Comparison of ENCODE assay signal across 7 fruit fly cellular contexts in genomic region chr3R:10664942-10665341, dm6.
TF ChIP-seq lines count a peak whose summit lies in the region.

No protein-coding gene starts in this region.

- peak; percentile 92 to 97 for TF ChIP-seq CTCF in S2 (optimal IDR thresholded peaks at IDR 0.05; lab: Kevin White, UChicago)
- TF ChIP-seq CTCF in whole organism, embryonic (GFP tag; optimal IDR thresholded peaks at IDR 0.05; lab: Kevin White, UChicago) = peak; percentile 93

TF ChIP-seq in whole organism, 6 proteins besides CTCF, POLR2A, EP300 and RAD21:
- TF ChIP-seq psq (optimal IDR thresholded peaks at IDR 0.05; lab: Kevin White, UChicago) (no peak), CG8478 (optimal IDR thresholded peaks at IDR 0.05; lab: Kevin White, UChicago) (peak; percentile 39)

TF ChIP-seq in whole organism, adult, 20 proteins besides CTCF, POLR2A, EP300 and RAD21:
- TF ChIP-seq kay (GFP tag; lab: Kevin White, UChicago; ENCODE audit: borderline replicate concordance) (no peak), pad (GFP tag; optimal IDR thresholded peaks at IDR 0.05; lab: Kevin White, UChicago) (peak; percentile 40), CG7045 (GFP tag; optimal IDR thresholded peaks at IDR 0.05; lab: Kevin White, UChicago) (no peak)

TF ChIP-seq in whole organism, embryonic, 481 proteins besides CTCF, POLR2A, EP300 and RAD21 (continues in another document):
- no peak for TF ChIP-seq CG43689 (GFP tag; IDR thresholded peaks at IDR 0.05; lab: Robert Waterston, UW)
- peak; percentile 15 for TF ChIP-seq eyg (GFP tag; optimal IDR thresholded peaks at IDR 0.05; lab: Kevin White, UChicago)
- peak; percentile 23 for TF ChIP-seq CG9437 (GFP tag; optimal IDR thresholded peaks at IDR 0.05; lab: Kevin White, UChicago)
- no peak for TF ChIP-seq CG9215 (GFP tag; IDR thresholded peaks at IDR 0.05; lab: Robert Waterston, UW)
- 0 out of 3 replicates have a peak, but pooled peaks have one; percentile 48 for TF ChIP-seq CG17361 (GFP tag; IDR thresholded peaks at IDR 0.05; lab: Robert Waterston, UW)
- TF ChIP-seq gce (GFP tag; IDR thresholded peaks at IDR 0.05; lab: Robert Waterston, UW) = peak; percentile 77; the same call in 2 of the 3 replicates
- TF ChIP-seq E2f2 (GFP tag; IDR thresholded peaks at IDR 0.05; lab: Robert Waterston, UW) = no peak
- peak; percentile 47; the same call in 1 of the 3 replicates for TF ChIP-seq croc (GFP tag; conservative IDR thresholded peaks at IDR 0.05; lab: Robert Waterston, UW)
- peak; percentile 71 for TF ChIP-seq h (optimal IDR thresholded peaks at IDR 0.05; lab: Kevin White, UChicago)
- TF ChIP-seq kah (GFP tag; optimal IDR thresholded peaks at IDR 0.05; lab: Kevin White, UChicago) = peak; percentile 61
- TF ChIP-seq peb (GFP tag; IDR thresholded peaks at IDR 0.05; lab: Robert Waterston, UW) = 0 out of 2 replicates have a peak, but pooled peaks have one; percentile 14
- TF ChIP-seq CrebB (tag; optimal IDR thresholded peaks at IDR 0.05; lab: Kevin White, UChicago) = peak; percentile 3
- peak; percentile 41 for TF ChIP-seq twi (tag; optimal IDR thresholded peaks at IDR 0.05; lab: Kevin White, UChicago)
- no peak for TF ChIP-seq CG4617 (GFP tag; optimal IDR thresholded peaks at IDR 0.05; lab: Kevin White, UChicago; ENCODE audit: borderline replicate concordance)
- no peak for TF ChIP-seq CG9817 (tag; optimal IDR thresholded peaks at IDR 0.05; lab: Kevin White, UChicago)
- no peak for TF ChIP-seq ssp (GFP tag; IDR thresholded peaks at IDR 0.05; lab: Robert Waterston, UW)
- peak; percentile 51 for TF ChIP-seq HHEX (GFP tag; optimal IDR thresholded peaks at IDR 0.05; lab: Kevin White, UChicago)
- peak; percentile 20 for TF ChIP-seq CG4820 (GFP tag; optimal IDR thresholded peaks at IDR 0.05; lab: Kevin White, UChicago)
- peak; percentile 85 for TF ChIP-seq MTF-1 (GFP tag; optimal IDR thresholded peaks at IDR 0.05; lab: Kevin White, UChicago; ENCODE audit: borderline replicate concordance)
- peak; percentile 76 for TF ChIP-seq Vsx1 (GFP tag; optimal IDR thresholded peaks at IDR 0.05; lab: Kevin White, UChicago)

TF ChIP-seq in whole organism, prepupa, 60 proteins besides CTCF, POLR2A, EP300 and RAD21 (continues in another document):
- TF ChIP-seq Smox (GFP tag; optimal IDR thresholded peaks at IDR 0.05; lab: Kevin White, UChicago) (no peak), Hr39 (GFP tag; optimal IDR thresholded peaks at IDR 0.05; lab: Kevin White, UChicago) (no peak), Eip75B (GFP tag; optimal IDR thresholded peaks at IDR 0.05; lab: Kevin White, UChicago) (peak; percentile 58), Sox102F (GFP tag; optimal IDR thresholded peaks at IDR 0.05; lab: Kevin White, UChicago) (no peak), Sox15 (GFP tag; optimal IDR thresholded peaks at IDR 0.05; lab: Kevin White, UChicago) (no peak), cyc (GFP tag; optimal IDR thresholded peaks at IDR 0.05; lab: Kevin White, UChicago) (no peak), CG3919 (GFP tag; optimal IDR thresholded peaks at IDR 0.05; lab: Kevin White, UChicago) (peak; percentile 73), CG10669 (GFP tag; optimal IDR thresholded peaks at IDR 0.05; lab: Kevin White, UChicago) (peak; percentile 54), Sox14 (GFP tag; optimal IDR thresholded peaks at IDR 0.05; lab: Kevin White, UChicago) (peak; percentile 40), esn (GFP tag; optimal IDR thresholded peaks at IDR 0.05; lab: Kevin White, UChicago) (peak; percentile 28), Hr38 (GFP tag; optimal IDR thresholded peaks at IDR 0.05; lab: Kevin White, UChicago) (no peak), Gug (GFP tag; IDR thresholded peaks at IDR 0.05; lab: Robert Waterston, UW) (peak; percentile 55), Lpt (GFP tag; optimal IDR thresholded peaks at IDR 0.05; lab: Kevin White, UChicago) (peak; percentile 30), CG6276 (GFP tag; optimal IDR thresholded peaks at IDR 0.05; lab: Kevin White, UChicago) (peak; percentile 41), dac (GFP tag; optimal IDR thresholded peaks at IDR 0.05; lab: Kevin White, UChicago) (peak; percentile 63), CG9139 (GFP tag; optimal IDR thresholded peaks at IDR 0.05; lab: Kevin White, UChicago) (peak; percentile 47), lz (GFP tag; optimal IDR thresholded peaks at IDR 0.05; lab: Kevin White, UChicago) (no peak), CG6808 (GFP tag; optimal IDR thresholded peaks at IDR 0.05; lab: Kevin White, UChicago) (peak; percentile 60), fd85E (GFP tag; optimal IDR thresholded peaks at IDR 0.05; lab: Kevin White, UChicago) (no peak), CG34406 (GFP tag; optimal IDR thresholded peaks at IDR 0.05; lab: Kevin White, UChicago) (peak; percentile 34), CG7368 (GFP tag; optimal IDR thresholded peaks at IDR 0.05; lab: Kevin White, UChicago) (peak; percentile 42), pdm3 (GFP tag; optimal IDR thresholded peaks at IDR 0.05; lab: Kevin White, UChicago) (peak; percentile 63)

TF ChIP-seq in whole organism, pupa, 21 proteins besides CTCF, POLR2A, EP300 and RAD21:
- TF ChIP-seq Pif1B (GFP tag; optimal IDR thresholded peaks at IDR 0.05; lab: Kevin White, UChicago) (no peak), CG12605 (GFP tag; IDR thresholded peaks at IDR 0.05; lab: Robert Waterston, UW) (peak; percentile 71), CG8159 (tag; optimal IDR thresholded peaks at IDR 0.05; lab: Kevin White, UChicago) (peak; percentile 39), CG14655 (GFP tag; optimal IDR thresholded peaks at IDR 0.05; lab: Kevin White, UChicago) (peak; percentile 61), Snoo (tag; optimal IDR thresholded peaks at IDR 0.05; lab: Kevin White, UChicago) (no peak), D1 (tag; optimal IDR thresholded peaks at IDR 0.05; lab: Kevin White, UChicago) (peak; percentile 53), Ets98B (GFP tag; IDR thresholded peaks at IDR 0.05; lab: Robert Waterston, UW) (peak; percentile 79), CG17806 (tag; optimal IDR thresholded peaks at IDR 0.05; lab: Kevin White, UChicago) (peak; percentile 8), CG9948 (tag; optimal IDR thresholded peaks at IDR 0.05; lab: Kevin White, UChicago) (no peak), CG13204 (GFP tag; optimal IDR thresholded peaks at IDR 0.05; lab: Kevin White, UChicago) (peak; percentile 59), CG10348 (GFP tag; IDR thresholded peaks at IDR 0.05; lab: Robert Waterston, UW) (no peak), rn (GFP tag; IDR thresholded peaks at IDR 0.05; lab: Robert Waterston, UW) (peak; percentile 69), CG32121 (GFP tag; IDR thresholded peaks at IDR 0.05; lab: Robert Waterston, UW) (peak; percentile 82), EcR (GFP tag; optimal IDR thresholded peaks at IDR 0.05; lab: Kevin White, UChicago) (no peak), Pif1A (GFP tag; optimal IDR thresholded peaks at IDR 0.05; lab: Kevin White, UChicago) (peak; percentile 60), fd96Ca (GFP tag; IDR thresholded peaks at IDR 0.05; lab: Robert Waterston, UW) (peak; percentile 80), CG15710 (tag; optimal IDR thresholded peaks at IDR 0.05; lab: Kevin White, UChicago) (peak; percentile 34), CG8301 (tag; optimal IDR thresholded peaks at IDR 0.05; lab: Kevin White, UChicago) (peak; percentile 47), CG4496 (GFP tag; IDR thresholded peaks at IDR 0.05; lab: Robert Waterston, UW) (peak; percentile 83), gl (tag; optimal IDR thresholded peaks at IDR 0.05; lab: Kevin White, UChicago) (peak; percentile 63), CG34367 (tag; optimal IDR thresholded peaks at IDR 0.05; lab: Kevin White, UChicago) (peak; percentile 61)

TF ChIP-seq in whole organism, wandering third instar larva, 38 proteins besides CTCF, POLR2A, EP300 and RAD21:
- TF ChIP-seq Vsx2 (GFP tag; optimal IDR thresholded peaks at IDR 0.05; lab: Kevin White, UChicago; ENCODE audit: partially characterized antibody) = peak; percentile 39
- peak; percentile 5 for TF ChIP-seq OdsH (GFP tag; optimal IDR thresholded peaks at IDR 0.05; lab: Kevin White, UChicago)
- TF ChIP-seq Dif (GFP tag; optimal IDR thresholded peaks at IDR 0.05; lab: Kevin White, UChicago; ENCODE audit: partially characterized antibody) = peak; percentile 20
- peak; percentile 17 for TF ChIP-seq br (GFP tag; optimal IDR thresholded peaks at IDR 0.05; lab: Kevin White, UChicago)
- no peak for TF ChIP-seq tai (GFP tag; optimal IDR thresholded peaks at IDR 0.05; lab: Kevin White, UChicago)
- no peak for TF ChIP-seq Dfd (GFP tag; optimal IDR thresholded peaks at IDR 0.05; lab: Kevin White, UChicago)
- no peak for TF ChIP-seq Rel (GFP tag; optimal IDR thresholded peaks at IDR 0.05; lab: Kevin White, UChicago)
- peak; percentile 17 for TF ChIP-seq Rel (tag; optimal IDR thresholded peaks at IDR 0.05; lab: Kevin White, UChicago)
- peak in 1 of 2 experiments; percentile 1 for TF ChIP-seq foxo (GFP tag; optimal IDR thresholded peaks at IDR 0.05; lab: Kevin White, UChicago)
- TF ChIP-seq usp (GFP tag; optimal IDR thresholded peaks at IDR 0.05; lab: Kevin White, UChicago) = no peak
- no peak for TF ChIP-seq dmrt93B (GFP tag; optimal IDR thresholded peaks at IDR 0.05; lab: Kevin White, UChicago)
- TF ChIP-seq psq (GFP tag; optimal IDR thresholded peaks at IDR 0.05; lab: Kevin White, UChicago) = peak; percentile 11
- TF ChIP-seq Mio (GFP tag; optimal IDR thresholded peaks at IDR 0.05; lab: Kevin White, UChicago) = no peak
- no peak for TF ChIP-seq woc (GFP tag; optimal IDR thresholded peaks at IDR 0.05; lab: Kevin White, UChicago)
- TF ChIP-seq N (GFP tag; optimal IDR thresholded peaks at IDR 0.05; lab: Kevin White, UChicago) = no peak
